Worm (Caenorhabditis elegans) whole organism, late embryonic: ENCODE results near the gene cec-8.

Source experiments
- K09A11.1 ChIP-seq: sonication (generic microtip); optimal IDR thresholded peaks from 2 replicates; lab custom pipeline; 2017; ENCODE audit warnings: antibody characterized with exemption, mild to moderate bottlenecking, missing genetic modification characterization, missing compliant biosample characterization; ENCODE audit not compliant: insufficient read depth
- che-1 ChIP-seq: sonication (generic microtip); optimal IDR thresholded peaks from 2 replicates; lab custom pipeline; 2016; ENCODE audit warnings: mild to moderate bottlenecking, missing genetic modification characterization, missing compliant biosample characterization
- ets-4 ChIP-seq: sonication (generic microtip); optimal IDR thresholded peaks from 2 replicates; lab custom pipeline; 2016; ENCODE audit warnings: missing genetic modification characterization, missing compliant biosample characterization
- fkh-10 ChIP-seq: fragments of 150-350 bp; optimal IDR thresholded peaks from 2 replicates; lab custom pipeline; 2014; ENCODE audit warnings: missing biosample characterization, missing genetic modification reagents, missing genetic modification characterization
- nhr-11 ChIP-seq: fragments of 150-350 bp; optimal IDR thresholded peaks from 2 replicates; lab custom pipeline; 2014; ENCODE audit warnings: missing biosample characterization, missing genetic modification characterization
- pha-4 ChIP-seq: fragments of 150-350 bp; optimal IDR thresholded peaks from 2 replicates; lab custom pipeline; 2018; ENCODE audit warnings: missing biosample characterization, missing genetic modification reagents, missing genetic modification characterization
- pqm-1 ChIP-seq: sonication (generic microtip); optimal IDR thresholded peaks from 2 replicates; lab custom pipeline; 2016; ENCODE audit warnings: missing genetic modification characterization, missing compliant biosample characterization
- sox-2 ChIP-seq: fragments of 200-800 bp; sonication (Bioruptor generic); IDR thresholded peaks from 2 replicates; pipeline ENCODE4 v1.3.6; 2022; ENCODE audit warnings: missing genetic modification reagents, missing genetic modification characterization, missing compliant biosample characterization

ce11 chrIII:422553-422952, 6.6 kb upstream of the cec-8 start:
- no peak for TF ChIP-seq fkh-10
- TF ChIP-seq nhr-11 (tag; lab: Kevin White, UChicago), result no peak
- no peak for TF ChIP-seq ets-4 (tag; lab: Kevin White, UChicago)
- TF ChIP-seq sox-2 (GFP tag; lab: Robert Waterston, UW), result no peak
- no peak for TF ChIP-seq K09A11.1 (tag; lab: Kevin White, UChicago)
- no peak for TF ChIP-seq che-1 (tag; lab: Kevin White, UChicago)
- no peak for TF ChIP-seq pha-4 (tag; lab: Kevin White, UChicago)
- no peak for TF ChIP-seq pqm-1 (tag; lab: Kevin White, UChicago)
